Fruit fly (Drosophila melanogaster): ENCODE results near the gene CG32066.

DNA sequence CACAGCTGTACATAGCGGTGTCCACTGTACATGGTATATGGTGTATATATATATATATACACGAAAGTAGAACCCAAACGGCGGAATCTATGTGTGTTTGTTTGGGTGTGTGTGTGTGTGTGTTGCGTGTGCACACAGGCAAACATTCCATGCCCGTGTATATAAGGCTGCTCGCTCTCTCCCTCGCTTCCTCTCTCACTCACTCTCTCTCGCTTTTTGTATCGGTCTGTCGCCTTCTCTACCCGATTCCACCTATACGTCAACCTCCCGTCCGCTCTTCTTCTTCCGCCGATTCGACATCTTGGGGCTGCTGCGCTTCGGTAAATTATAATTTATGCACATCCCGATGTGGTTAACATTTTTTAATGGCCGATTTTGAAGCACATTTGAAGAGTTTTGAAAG lies 13.3 kb upstream of the CG32066 start:
- TF ChIP-seq CTCF (optimal IDR thresholded peaks at IDR 0.05) (no peak), CG8478 (optimal IDR thresholded peaks at IDR 0.05) (no peak)

Data from S2 (cell line).